Fruit fly (Drosophila melanogaster): ENCODE results near the gene AsnS.

Gene AsnS

dm6 chr3L:21176935-21177581, 4.1 kb downstream of the AsnS start (continued):
- TF ChIP-seq Opbp (GFP tag; IDR thresholded peaks at IDR 0.05; ENCODE audit: partially characterized antibody) (no peak), pho (GFP tag; optimal IDR thresholded peaks at IDR 0.05) (peak; percentile 77), CG9797 (GFP tag; optimal IDR thresholded peaks at IDR 0.05) (no peak), CG11085 (GFP tag; IDR thresholded peaks at IDR 0.05) (peak; percentile 50; the same call in 1 of the 2 replicates), hb (GFP tag; IDR thresholded peaks at IDR 0.05; ENCODE audit: partially characterized antibody) (no peak), Taf1 (GFP tag; IDR thresholded peaks at IDR 0.05) (peak; percentile 74), chm (GFP tag; IDR thresholded peaks at IDR 0.05) (no peak), otp (GFP tag; IDR thresholded peaks at IDR 0.05) (0 out of 3 replicates have a peak, but pooled peaks have one; percentile 17), CG4360 (GFP tag; IDR thresholded peaks at IDR 0.05) (no peak), jumu (GFP tag; optimal IDR thresholded peaks at IDR 0.05) (no peak), Dp (GFP tag; optimal IDR thresholded peaks at IDR 0.05) (no peak), ro (GFP tag; IDR thresholded peaks at IDR 0.05) (0 out of 2 replicates have a peak, but pooled peaks have one; percentile 11), CG10267 (tag; optimal IDR thresholded peaks at IDR 0.05) (peak; percentile 12), grn (GFP tag; optimal IDR thresholded peaks at IDR 0.05) (no peak), CG13624 (GFP tag; optimal IDR thresholded peaks at IDR 0.05) (peak; percentile 66), CG11504 (tag; optimal IDR thresholded peaks at IDR 0.05) (no peak), Ravus (GFP tag; IDR thresholded peaks at IDR 0.05) (peak; percentile 51), CG4424 (GFP tag; optimal IDR thresholded peaks at IDR 0.05) (peak; percentile 51), eve (GFP tag; optimal IDR thresholded peaks at IDR 0.05) (no peak), ftz-f1 (GFP tag; optimal IDR thresholded peaks at IDR 0.05) (no peak), Hsf (GFP tag; optimal IDR thresholded peaks at IDR 0.05) (peak; percentile 72), CG1792 (GFP tag; optimal IDR thresholded peaks at IDR 0.05) (peak; percentile 8), CG4854 (GFP tag; optimal IDR thresholded peaks at IDR 0.05) (peak; percentile 28), wdn (GFP tag; IDR thresholded peaks at IDR 0.05) (peak; percentile 72; the same call in 1 of the 2 replicates), pnt (GFP tag; optimal IDR thresholded peaks at IDR 0.05) (peak; percentile 5), Hr39 (optimal IDR thresholded peaks at IDR 0.05) (no peak), MTF-1 (GFP tag; optimal IDR thresholded peaks at IDR 0.05; ENCODE audit: borderline replicate concordance) (no peak), D (optimal IDR thresholded peaks at IDR 0.05) (no peak), D (GFP tag; optimal IDR thresholded peaks at IDR 0.05) (no peak), Scr (GFP tag; IDR thresholded peaks at IDR 0.05; ENCODE audit: partially characterized antibody) (no peak), Fer1 (GFP tag; optimal IDR thresholded peaks at IDR 0.05) (peak; percentile 67), CG17361 (GFP tag; IDR thresholded peaks at IDR 0.05) (no peak), oc (tag; optimal IDR thresholded peaks at IDR 0.05) (no peak), CG34422 (GFP tag; IDR thresholded peaks at IDR 0.05) (peak; percentile 10; the same call in 2 of the 3 replicates), Myb (GFP tag; optimal IDR thresholded peaks at IDR 0.05) (peak; percentile 25), CG14050 (GFP tag; IDR thresholded peaks at IDR 0.05) (peak; percentile 53; the same call in 1 of the 3 replicates), sob (GFP tag; IDR thresholded peaks at IDR 0.05) (peak; percentile 80), dimm (GFP tag; IDR thresholded peaks at IDR 0.05) (no peak), CG13424 (tag; optimal IDR thresholded peaks at IDR 0.05) (peak; percentile 57), bcd (GFP tag; optimal IDR thresholded peaks at IDR 0.05) (peak; percentile 61), CrebB (tag; optimal IDR thresholded peaks at IDR 0.05) (no peak), gfzf (GFP tag; optimal IDR thresholded peaks at IDR 0.05) (no peak), Drgx (GFP tag; IDR thresholded peaks at IDR 0.05) (peak; percentile 71), jing (GFP tag; optimal IDR thresholded peaks at IDR 0.05) (no peak), Optix (GFP tag; IDR thresholded peaks at IDR 0.05) (no peak), CG12942 (GFP tag; optimal IDR thresholded peaks at IDR 0.05) (peak; percentile 33), CG14441 (GFP tag; IDR thresholded peaks at IDR 0.05) (peak; percentile 77), tgo (GFP tag; IDR thresholded peaks at IDR 0.05) (peak; percentile 68; the same call in 2 of the 3 replicates), CG12391 (tag; optimal IDR thresholded peaks at IDR 0.05) (peak; percentile 68), mld (GFP tag; IDR thresholded peaks at IDR 0.05; ENCODE audit: partially characterized antibody) (no peak), CG11456 (GFP tag; IDR thresholded peaks at IDR 0.05) (peak; percentile 80)
